Worm (Caenorhabditis elegans): Measurements from ENCODE around the gene upp-1.

DNA sequence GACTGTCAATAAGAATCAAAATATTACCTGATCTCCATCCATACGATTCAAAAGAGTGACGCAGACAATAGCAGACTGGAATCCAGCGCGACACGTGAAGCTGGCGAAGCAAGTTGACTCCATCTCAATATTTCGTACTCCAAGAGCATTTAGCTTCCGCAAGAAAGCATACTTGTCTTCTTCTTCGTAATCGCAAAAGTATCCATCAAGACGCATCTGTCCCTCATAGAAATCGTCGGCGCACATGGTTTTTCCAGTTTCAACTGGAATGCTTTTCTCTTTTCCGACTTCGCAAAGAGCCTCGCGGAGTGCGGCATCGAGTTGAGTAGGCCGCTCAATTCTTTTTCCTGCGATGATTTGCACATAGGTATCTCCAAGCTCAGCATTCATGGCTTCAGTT lies 1.6 kb downstream of the upp-1 start:
- no peak for TF ChIP-seq nhr-76 (tag; optimal IDR thresholded peaks at IDR 0.05)
- TF ChIP-seq snpc-4 (tag; optimal IDR thresholded peaks at IDR 0.05), result no peak
- TF ChIP-seq nhr-237 (tag; optimal IDR thresholded peaks at IDR 0.05), result no peak
- TF ChIP-seq nhr-28 (tag; optimal IDR thresholded peaks at IDR 0.05), result no peak
- TF ChIP-seq nhr-12 (tag; optimal IDR thresholded peaks at IDR 0.05), result no peak
- no peak for TF ChIP-seq lsy-2 (tag; optimal IDR thresholded peaks at IDR 0.05)
- no peak for TF ChIP-seq unc-39 (tag; optimal IDR thresholded peaks at IDR 0.05)
- TF ChIP-seq elt-3 (tag; optimal IDR thresholded peaks at IDR 0.05), result no peak
- TF ChIP-seq hlh-1 (tag; optimal IDR thresholded peaks at IDR 0.05), result no peak
